Fruit fly (Drosophila melanogaster): Measurements from ENCODE around the gene futsch.

The futsch gene

DNA sequence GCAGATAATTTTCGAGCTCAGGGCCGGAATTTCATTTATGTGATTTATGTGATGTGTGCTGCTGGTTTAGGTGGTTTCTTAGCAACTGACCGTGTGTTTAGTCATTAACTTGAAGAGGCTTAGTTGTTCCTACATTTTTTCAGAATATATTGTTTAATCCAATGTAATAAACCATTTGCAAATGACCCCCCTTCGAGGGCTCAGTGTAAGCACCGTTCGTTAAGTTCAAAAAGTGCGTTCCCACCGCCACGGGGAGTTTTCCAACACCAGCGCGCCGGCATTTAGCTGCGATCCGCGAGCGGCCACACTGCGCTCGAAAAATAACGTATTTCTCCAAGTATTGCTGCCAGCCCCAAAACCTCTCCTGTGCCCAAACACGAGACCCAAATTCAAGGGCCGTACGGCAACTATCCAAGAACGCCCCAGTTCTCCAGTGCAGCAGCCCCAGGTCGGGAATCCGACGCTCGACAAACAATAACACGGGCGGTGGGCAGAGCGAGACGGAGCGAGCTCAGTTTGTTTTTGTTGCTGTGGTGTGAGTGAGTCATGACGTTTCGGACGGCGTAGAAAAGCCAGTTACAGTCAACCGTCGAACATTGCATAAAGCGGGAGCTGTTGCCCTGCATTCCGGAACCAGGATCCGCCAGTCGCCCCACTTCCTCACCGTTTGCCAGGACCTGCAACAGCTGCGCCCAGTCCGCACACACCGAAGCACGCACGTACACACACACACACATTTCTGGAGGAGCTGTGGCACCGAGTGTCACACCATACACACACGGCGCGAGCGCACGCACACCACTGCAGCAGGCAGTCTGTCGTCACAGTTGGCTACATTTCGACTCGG, 69.6 kb downstream of the futsch start, which contains the start of gene rush (continued):
- peak; percentile 3 for TF ChIP-seq caup (GFP tag; optimal IDR thresholded peaks at IDR 0.05; ENCODE audit: severe bottlenecking)
- TF ChIP-seq CG10267 (tag; optimal IDR thresholded peaks at IDR 0.05), result peak; percentile 91
- peak; percentile 24 for TF ChIP-seq Hsf (GFP tag; optimal IDR thresholded peaks at IDR 0.05)
- TF ChIP-seq gro (GFP tag; optimal IDR thresholded peaks at IDR 0.05), result peak; percentile 36
- TF ChIP-seq HLH3B (GFP tag; IDR thresholded peaks at IDR 0.05), result no peak
- no peak for TF ChIP-seq Hand (GFP tag; optimal IDR thresholded peaks at IDR 0.05)
- peak; percentile 95 for TF ChIP-seq zf30C (GFP tag; optimal IDR thresholded peaks at IDR 0.05)
- no peak for TF ChIP-seq ash1 (GFP tag; optimal IDR thresholded peaks at IDR 0.05)
- no peak for TF ChIP-seq pita (GFP tag; optimal IDR thresholded peaks at IDR 0.05)
- peak; percentile 12 for TF ChIP-seq CG12769 (tag; optimal IDR thresholded peaks at IDR 0.05)
- no peak for TF ChIP-seq E2f1 (GFP tag; IDR thresholded peaks at IDR 0.05)
- no peak for TF ChIP-seq Meics (GFP tag; optimal IDR thresholded peaks at IDR 0.05)
- TF ChIP-seq Deaf1 (tag; optimal IDR thresholded peaks at IDR 0.05), result peak; percentile 0
- 0 out of 3 replicates have a peak, but pooled peaks have one; percentile 7 for TF ChIP-seq Optix (GFP tag; IDR thresholded peaks at IDR 0.05)
- peak; percentile 10 for TF ChIP-seq PHDP (tag; optimal IDR thresholded peaks at IDR 0.05)
- peak in 1 of 2 experiments; percentile 4 for TF ChIP-seq chif (GFP tag; optimal IDR thresholded peaks at IDR 0.05)
- TF ChIP-seq sob (GFP tag; IDR thresholded peaks at IDR 0.05), result peak; percentile 46; the same call in 1 of the 2 replicates
- TF ChIP-seq org-1 (GFP tag; optimal IDR thresholded peaks at IDR 0.05), result no peak
- TF ChIP-seq CG10462 (GFP tag; optimal IDR thresholded peaks at IDR 0.05), result no peak
- peak in 1 of 2 experiments; percentile 26 for TF ChIP-seq bsh (GFP tag; optimal IDR thresholded peaks at IDR 0.05)
- no peak for TF ChIP-seq dimm (GFP tag; IDR thresholded peaks at IDR 0.05)
- no peak for TF ChIP-seq CG7987 (GFP tag; optimal IDR thresholded peaks at IDR 0.05)
- peak; percentile 48; the same call in 1 of the 3 replicates for TF ChIP-seq ken (GFP tag; IDR thresholded peaks at IDR 0.05)
- TF ChIP-seq CG14965 (GFP tag; optimal IDR thresholded peaks at IDR 0.05; ENCODE audit: borderline replicate concordance), result no peak
- TF ChIP-seq CG2678 (tag; optimal IDR thresholded peaks at IDR 0.05), result peak; percentile 13
- peak; percentile 73 for TF ChIP-seq CG1832 (GFP tag; optimal IDR thresholded peaks at IDR 0.05)
- no peak for TF ChIP-seq Lpt (GFP tag; optimal IDR thresholded peaks at IDR 0.05)
- no peak for TF ChIP-seq CG6254 (GFP tag; optimal IDR thresholded peaks at IDR 0.05)
- TF ChIP-seq CG33213 (GFP tag; optimal IDR thresholded peaks at IDR 0.05), result peak; percentile 46
- peak; percentile 9 for TF ChIP-seq CG2712 (tag; optimal IDR thresholded peaks at IDR 0.05)
- no peak for TF ChIP-seq knrl (GFP tag; IDR thresholded peaks at IDR 0.05; ENCODE audit: partially characterized antibody)
- no peak for TF ChIP-seq Opbp (GFP tag; IDR thresholded peaks at IDR 0.05; ENCODE audit: partially characterized antibody)
- TF ChIP-seq CG11456 (GFP tag; IDR thresholded peaks at IDR 0.05), result peak; percentile 50; the same call in 1 of the 3 replicates
- TF ChIP-seq CG10147 (GFP tag; optimal IDR thresholded peaks at IDR 0.05), result no peak
- TF ChIP-seq Dll (GFP tag; IDR thresholded peaks at IDR 0.05; ENCODE audit: partially characterized antibody), result 0 out of 4 replicates have a peak, but pooled peaks have one; percentile 35
- peak; percentile 15 for TF ChIP-seq HmgD (GFP tag; optimal IDR thresholded peaks at IDR 0.05)
- TF ChIP-seq CG11093 (GFP tag; IDR thresholded peaks at IDR 0.05), result no peak
- no peak for TF ChIP-seq CG1233 (GFP tag; optimal IDR thresholded peaks at IDR 0.05)
- no peak for TF ChIP-seq CG12071 (GFP tag; optimal IDR thresholded peaks at IDR 0.05)
- TF ChIP-seq ranshi (GFP tag; IDR thresholded peaks at IDR 0.05), result 0 out of 2 replicates have a peak, but pooled peaks have one; percentile 24
- no peak for TF ChIP-seq CG2889 (GFP tag; IDR thresholded peaks at IDR 0.05)
- peak; percentile 26; the same call in 1 of the 2 replicates for TF ChIP-seq CG4360 (GFP tag; IDR thresholded peaks at IDR 0.05)
- peak; percentile 83 for TF ChIP-seq kay (GFP tag; optimal IDR thresholded peaks at IDR 0.05)
- TF ChIP-seq zen (tag; optimal IDR thresholded peaks at IDR 0.05), result no peak
- TF ChIP-seq hb (GFP tag; IDR thresholded peaks at IDR 0.05; ENCODE audit: partially characterized antibody), result no peak
- TF ChIP-seq BEAF-32 (GFP tag; optimal IDR thresholded peaks at IDR 0.05), result peak; percentile 53
- TF ChIP-seq ap (GFP tag; IDR thresholded peaks at IDR 0.05), result no peak
- TF ChIP-seq ro (GFP tag; IDR thresholded peaks at IDR 0.05), result no peak

All from whole organism, embryonic.